Fruit fly (Drosophila melanogaster): ENCODE results near the gene Pgant6.

DNA sequence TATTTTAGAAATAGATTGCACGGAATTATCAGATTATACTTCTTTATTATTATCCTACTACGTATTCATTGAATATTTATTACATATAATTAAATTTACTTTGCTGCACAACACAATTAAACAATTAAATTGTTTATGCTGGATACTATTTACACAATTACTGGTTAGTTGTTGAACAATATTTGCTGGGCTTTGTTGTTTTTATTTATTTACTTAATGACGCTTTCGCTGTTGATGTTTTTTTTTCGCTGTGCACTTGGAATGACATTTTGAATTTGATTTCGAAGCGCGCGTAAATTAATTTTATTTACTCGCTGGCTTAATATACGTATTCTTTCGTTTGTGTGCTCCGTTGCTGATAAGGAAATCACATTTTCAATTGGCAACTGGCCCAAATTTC lies 38.2 kb downstream of the Pgant6 start:
- TF ChIP-seq Fer1 (GFP tag; optimal IDR thresholded peaks at IDR 0.05), result no peak
- TF ChIP-seq CG3065 (GFP tag; optimal IDR thresholded peaks at IDR 0.05), result no peak
- TF ChIP-seq psq (GFP tag; optimal IDR thresholded peaks at IDR 0.05), result no peak
- no peak for TF ChIP-seq CG5180 (GFP tag; optimal IDR thresholded peaks at IDR 0.05)
- TF ChIP-seq unc-4 (GFP tag; IDR thresholded peaks at IDR 0.05; ENCODE audit: partially characterized antibody), result no peak
- no peak for TF ChIP-seq wek (GFP tag; optimal IDR thresholded peaks at IDR 0.05)
- TF ChIP-seq Hmr (GFP tag; optimal IDR thresholded peaks at IDR 0.05), result no peak
- no peak for TF ChIP-seq CG3995 (GFP tag; optimal IDR thresholded peaks at IDR 0.05)
- TF ChIP-seq ash1 (GFP tag; optimal IDR thresholded peaks at IDR 0.05), result no peak
- no peak for TF ChIP-seq CTCF (GFP tag; optimal IDR thresholded peaks at IDR 0.05)

Measured in whole organism, embryonic.